Fruit fly (Drosophila melanogaster) whole organism, embryonic: ENCODE results near the gene Gyc89Da.

ENCODE experiments used
- Ada2b ChIP-seq: fragments of 200-800 bp; sonication (Bioruptor generic); IDR thresholded peaks from 2 replicates; pipeline ENCODE4 v1.3.6; 2022; ENCODE audit warnings: missing biosample characterization, missing genetic modification characterization
- Adf1 ChIP-seq: fragments of 200-800 bp; sonication (Bioruptor generic); IDR thresholded peaks from 2 replicates; pipeline ENCODE4 v1.3.6; 2022; ENCODE audit warnings: missing biosample characterization, missing genetic modification characterization
- Antp ChIP-seq: fragments of 200-800 bp; sonication (Bioruptor generic); optimal IDR thresholded peaks from 3 replicates; lab custom pipeline; 2016; ENCODE audit warnings: missing biosample characterization, missing genetic modification characterization
- CG10366 ChIP-seq: fragments of 200-800 bp; sonication (Bioruptor generic); IDR thresholded peaks from 2 replicates; pipeline ENCODE4 v1.3.6; 2022; ENCODE audit warnings: missing biosample characterization, missing genetic modification characterization
- CG10959 ChIP-seq: fragments of 200-800 bp; sonication (Bioruptor generic); IDR thresholded peaks from 2 replicates; pipeline ENCODE4 v1.3.6; 2022; ENCODE audit warnings: missing biosample characterization, missing genetic modification characterization
- CG11093 ChIP-seq: fragments of 200-800 bp; sonication (Bioruptor generic); IDR thresholded peaks from 3 replicates; pipeline ENCODE4 v1.3.6; 2022; ENCODE audit warnings: missing biosample characterization, missing genetic modification characterization
- CG11398 ChIP-seq: fragments of 200-800 bp; sonication (Bioruptor generic); optimal IDR thresholded peaks from 2 replicates; lab custom pipeline; 2016; ENCODE audit warnings: missing biosample characterization, missing genetic modification characterization
- CG12769 ChIP-seq: fragments of 200-800 bp; sonication (Bioruptor generic); optimal IDR thresholded peaks from 2 replicates; lab custom pipeline; 2019; ENCODE audit warnings: missing biosample characterization, mild to moderate bottlenecking, missing genetic modification characterization, moderate library complexity
- CG1529 ChIP-seq: fragments of 200-800 bp; sonication (Bioruptor generic); optimal IDR thresholded peaks from 3 replicates; lab custom pipeline; 2018; ENCODE audit warnings: missing biosample characterization, missing genetic modification characterization
- CG15514 ChIP-seq: fragments of 200-800 bp; sonication (Bioruptor generic); optimal IDR thresholded peaks from 3 replicates; lab custom pipeline; 2017; ENCODE audit warnings: missing biosample characterization, missing genetic modification characterization, mild to moderate bottlenecking, moderate library complexity, missing genetic modification reagents
- CG1603 ChIP-seq: fragments of 200-800 bp; sonication (Bioruptor generic); optimal IDR thresholded peaks from 2 replicates; lab custom pipeline; 2019; ENCODE audit warnings: missing biosample characterization, mild to moderate bottlenecking, missing genetic modification characterization, moderate library complexity
- CG1792 ChIP-seq: fragments of 200-800 bp; sonication (Bioruptor generic); optimal IDR thresholded peaks from 2 replicates; lab custom pipeline; 2016; ENCODE audit warnings: missing biosample characterization, missing genetic modification characterization
- CG1832 ChIP-seq: fragments of 200-800 bp; sonication (Bioruptor generic); optimal IDR thresholded peaks from 2 replicates; lab custom pipeline; 2017; ENCODE audit warnings: missing biosample characterization, mild to moderate bottlenecking, missing genetic modification characterization, inconsistent platforms
- CG31441 ChIP-seq: fragments of 200-800 bp; sonication (Bioruptor generic); IDR thresholded peaks from 2 replicates; pipeline ENCODE4 v1.3.6; 2022; ENCODE audit warnings: missing biosample characterization, missing genetic modification characterization
- CG3163 ChIP-seq: fragments of 200-800 bp; sonication (Bioruptor generic); optimal IDR thresholded peaks from 3 replicates; lab custom pipeline; 2016; ENCODE audit warnings: missing biosample characterization, missing genetic modification characterization
- CG34422 ChIP-seq: fragments of 200-800 bp; sonication (Bioruptor generic); IDR thresholded peaks from 3 replicates; pipeline ENCODE4 v1.3.6; 2022; ENCODE audit warnings: missing biosample characterization, missing genetic modification characterization
- CG3995 ChIP-seq: fragments of 200-800 bp; sonication (Bioruptor generic); optimal IDR thresholded peaks from 3 replicates; lab custom pipeline; 2016; ENCODE audit warnings: missing biosample characterization, missing genetic modification characterization
- CG4282 ChIP-seq: fragments of 200-800 bp; sonication (Bioruptor generic); optimal IDR thresholded peaks from 2 replicates; lab custom pipeline; 2016; ENCODE audit warnings: missing biosample characterization, missing genetic modification characterization
- CG4360 ChIP-seq: fragments of 200-800 bp; sonication (Bioruptor generic); IDR thresholded peaks from 2 replicates; pipeline ENCODE4 v1.3.6; 2022; ENCODE audit warnings: missing biosample characterization, missing genetic modification characterization
- D19A ChIP-seq: fragments of 200-800 bp; optimal IDR thresholded peaks from 3 replicates; lab custom pipeline; 2019; ENCODE audit warnings: missing biosample characterization, mild to moderate bottlenecking, missing genetic modification characterization, moderate library complexity
- Dll ChIP-seq: fragments of 200-800 bp; sonication (Bioruptor generic); IDR thresholded peaks from 4 replicates; pipeline ENCODE4 v1.3.6; 2022; ENCODE audit warnings: missing biosample characterization, missing genetic modification characterization; ENCODE audit not compliant: partially characterized antibody
- Fer2 ChIP-seq: fragments of 200-800 bp; sonication (Bioruptor generic); optimal IDR thresholded peaks from 2 replicates; lab custom pipeline; 2018; ENCODE audit warnings: missing biosample characterization, mild to moderate bottlenecking, missing genetic modification characterization, moderate library complexity
- Hmr ChIP-seq: fragments of 200-800 bp; sonication (Bioruptor generic); optimal IDR thresholded peaks from 3 replicates; lab custom pipeline; 2017; ENCODE audit warnings: mild to moderate bottlenecking, missing biosample characterization, missing genetic modification reagents, missing genetic modification characterization
- Hmx ChIP-seq: fragments of 200-800 bp; sonication (Bioruptor generic); optimal IDR thresholded peaks from 2 replicates; lab custom pipeline; 2016; ENCODE audit warnings: missing biosample characterization, missing genetic modification characterization
- Rfx ChIP-seq: fragments of 200-800 bp; sonication (Bioruptor generic); IDR thresholded peaks from 2 replicates; pipeline ENCODE4 v1.3.6; 2022; ENCODE audit warnings: missing biosample characterization, missing genetic modification characterization
- Sox100B ChIP-seq: fragments of 200-800 bp; sonication (Bioruptor generic); optimal IDR thresholded peaks from 3 replicates; lab custom pipeline; 2018; ENCODE audit warnings: missing biosample characterization, mild to moderate bottlenecking, missing genetic modification characterization
- ase ChIP-seq: fragments of 200-800 bp; sonication (Bioruptor generic); IDR thresholded peaks from 3 replicates; pipeline ENCODE4 v1.3.6; 2022; ENCODE audit warnings: missing biosample characterization, missing genetic modification characterization
- crol ChIP-seq: fragments of 200-800 bp; sonication (Bioruptor generic); IDR thresholded peaks from 2 replicates; pipeline ENCODE4 v1.3.6; 2022; ENCODE audit warnings: missing biosample characterization, missing genetic modification characterization
- dm ChIP-seq: fragments of 200-800 bp; sonication (Bioruptor generic); optimal IDR thresholded peaks from 3 replicates; lab custom pipeline; 2016; ENCODE audit warnings: missing biosample characterization, missing genetic modification characterization
- dmrt99B ChIP-seq: fragments of 200-800 bp; sonication (Bioruptor generic); optimal IDR thresholded peaks from 2 replicates; lab custom pipeline; 2018; ENCODE audit warnings: missing biosample characterization, mild to moderate bottlenecking, missing genetic modification characterization, moderate library complexity
- dysf ChIP-seq: fragments of 200-800 bp; sonication (Bioruptor generic); IDR thresholded peaks from 3 replicates; pipeline ENCODE4 v1.3.6; 2022; ENCODE audit warnings: missing biosample characterization, missing genetic modification characterization
- en ChIP-seq: fragments of 200-800 bp; sonication (Bioruptor generic); optimal IDR thresholded peaks from 2 replicates; lab custom pipeline; 2016; ENCODE audit warnings: missing biosample characterization, missing genetic modification characterization
- eve ChIP-seq, 2 experiments: fragments of >200 bp; optimal IDR thresholded peaks; 2 replicates each; lab custom pipeline; 2017; ENCODE audit warnings: missing biosample characterization in 2 of 2, missing genetic modification characterization in 2 of 2
- exex ChIP-seq: fragments of 200-800 bp; sonication (Bioruptor generic); optimal IDR thresholded peaks from 4 replicates; lab custom pipeline; 2018; ENCODE audit warnings: missing biosample characterization, mild to moderate bottlenecking, missing genetic modification characterization, moderate library complexity
- grn ChIP-seq: fragments of 200-800 bp; sonication (Bioruptor generic); optimal IDR thresholded peaks from 3 replicates; lab custom pipeline; 2017; ENCODE audit warnings: missing biosample characterization, missing genetic modification characterization
- gro ChIP-seq: fragments of 200-800 bp; sonication (Bioruptor generic); optimal IDR thresholded peaks from 2 replicates; lab custom pipeline; 2016; ENCODE audit warnings: missing biosample characterization, missing genetic modification characterization
- jing ChIP-seq: fragments of 200-800 bp; sonication (Bioruptor generic); optimal IDR thresholded peaks from 2 replicates; lab custom pipeline; 2018; ENCODE audit warnings: missing biosample characterization, mild to moderate bottlenecking, missing genetic modification characterization
- kay ChIP-seq: fragments of 200-800 bp; sonication (Bioruptor generic); optimal IDR thresholded peaks from 2 replicates; lab custom pipeline; 2016; ENCODE audit warnings: missing biosample characterization, missing genetic modification characterization
- lab ChIP-seq: fragments of 200-800 bp; sonication (Bioruptor generic); optimal IDR thresholded peaks from 3 replicates; lab custom pipeline; 2017; ENCODE audit warnings: missing biosample characterization, missing genetic modification characterization, mild to moderate bottlenecking, moderate library complexity, missing genetic modification reagents
- lola ChIP-seq, 3 experiments: fragments of >200 bp in 2 of 3; fragments of 200-800 bp in 1 of 3; sonication (Bioruptor generic) in 1 of 3; optimal IDR thresholded peaks; 2 replicates each; lab custom pipeline; 2017 to 2019; ENCODE audit warnings: missing biosample characterization in 3 of 3, missing genetic modification characterization in 3 of 3, mild to moderate bottlenecking in 1 of 3, moderate library complexity in 1 of 3
- phol ChIP-seq: fragments of 200-800 bp; sonication (Bioruptor generic); optimal IDR thresholded peaks from 3 replicates; lab custom pipeline; 2018; ENCODE audit warnings: missing biosample characterization, mild to moderate bottlenecking, missing genetic modification characterization, moderate library complexity
- sc ChIP-seq, 3 experiments: fragments of >200 bp in 2 of 3; fragments of 200-800 bp in 1 of 3; sonication (Bioruptor generic) in 1 of 3; optimal IDR thresholded peaks; 2 replicates in 2 of 3; 3 replicates in 1 of 3; lab custom pipeline; 2017; ENCODE audit warnings: mild to moderate bottlenecking in 1 of 3, missing biosample characterization in 1 of 3, missing genetic modification characterization in 1 of 3, missing genetic modification reagents in 1 of 3
- schlank ChIP-seq: fragments of 200-800 bp; sonication (Bioruptor generic); optimal IDR thresholded peaks from 2 replicates; lab custom pipeline; 2018; ENCODE audit warnings: missing biosample characterization, mild to moderate bottlenecking, missing genetic modification characterization
- sug ChIP-seq: fragments of 200-800 bp; optimal IDR thresholded peaks from 2 replicates; lab custom pipeline; 2019; ENCODE audit warnings: missing biosample characterization, mild to moderate bottlenecking, missing genetic modification characterization, moderate library complexity
- ttk ChIP-seq: fragments of 200-800 bp; sonication (Bioruptor generic); IDR thresholded peaks from 2 replicates; pipeline ENCODE4 v2.1.2; 2022; ENCODE audit warnings: missing biosample characterization, missing genetic modification characterization
- tx ChIP-seq: fragments of 200-800 bp; sonication (Bioruptor generic); optimal IDR thresholded peaks from 2 replicates; lab custom pipeline; 2016; ENCODE audit warnings: missing biosample characterization, missing genetic modification characterization
- usp ChIP-seq: fragments of >200 bp; optimal IDR thresholded peaks from 2 replicates; lab custom pipeline; 2017; ENCODE audit warnings: missing biosample characterization, missing genetic modification characterization

The Gyc89Da gene

DNA sequence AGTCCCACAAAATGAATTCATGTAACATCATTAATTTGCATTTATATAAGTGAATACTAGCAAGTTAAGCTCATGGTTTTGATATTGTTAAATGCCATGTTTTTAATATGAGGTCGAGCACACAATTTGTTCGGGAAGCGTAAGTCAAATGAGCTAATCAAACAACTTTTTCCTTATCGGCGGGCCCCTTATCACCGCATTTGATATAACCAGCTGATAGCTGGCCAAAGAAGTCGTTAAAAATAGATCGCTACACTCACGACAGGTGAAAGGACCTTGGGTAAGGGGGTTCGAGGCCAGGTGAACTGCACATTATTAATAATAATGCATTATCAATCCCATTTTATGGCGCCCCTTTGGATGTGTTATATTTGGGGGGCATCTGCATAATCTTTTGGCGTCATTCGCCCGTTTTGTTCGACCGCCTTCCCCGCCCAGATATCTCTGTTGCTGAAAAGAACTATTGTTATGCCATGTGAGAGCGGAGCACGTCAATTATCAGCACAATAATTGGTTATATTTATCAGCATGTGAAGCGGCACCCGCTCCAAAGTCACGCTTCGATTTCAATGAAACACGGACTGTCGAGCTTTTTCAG lies 24.9 kb upstream of the Gyc89Da start (continued):
- no peak for TF ChIP-seq CG10366 (GFP tag; lab: Robert Waterston, UW)
- no peak for TF ChIP-seq Antp (GFP tag; lab: Kevin White, UChicago)
- no peak for TF ChIP-seq Hmx (GFP tag; lab: Kevin White, UChicago)
- peak; percentile 19 for TF ChIP-seq lab
- no peak for TF ChIP-seq dysf (GFP tag; lab: Robert Waterston, UW)
- no peak for TF ChIP-seq sc (optimal IDR thresholded peaks at IDR 0.05; lab: Kevin White, UChicago)
- TF ChIP-seq sc (GFP tag; optimal IDR thresholded peaks at IDR 0.05; lab: Kevin White, UChicago), result no peak
- TF ChIP-seq exex (tag; lab: Kevin White, UChicago), result peak; percentile 75
- peak; percentile 20; the same call in 1 of the 2 replicates for TF ChIP-seq crol
- TF ChIP-seq grn (GFP tag; lab: Kevin White, UChicago), result peak; percentile 74
- TF ChIP-seq usp (GFP tag; lab: Kevin White, UChicago), result no peak
- no peak for TF ChIP-seq D19A
- TF ChIP-seq CG4360 (GFP tag; lab: Robert Waterston, UW), result no peak
- TF ChIP-seq Rfx (GFP tag; lab: Robert Waterston, UW), result no peak

DNA sequence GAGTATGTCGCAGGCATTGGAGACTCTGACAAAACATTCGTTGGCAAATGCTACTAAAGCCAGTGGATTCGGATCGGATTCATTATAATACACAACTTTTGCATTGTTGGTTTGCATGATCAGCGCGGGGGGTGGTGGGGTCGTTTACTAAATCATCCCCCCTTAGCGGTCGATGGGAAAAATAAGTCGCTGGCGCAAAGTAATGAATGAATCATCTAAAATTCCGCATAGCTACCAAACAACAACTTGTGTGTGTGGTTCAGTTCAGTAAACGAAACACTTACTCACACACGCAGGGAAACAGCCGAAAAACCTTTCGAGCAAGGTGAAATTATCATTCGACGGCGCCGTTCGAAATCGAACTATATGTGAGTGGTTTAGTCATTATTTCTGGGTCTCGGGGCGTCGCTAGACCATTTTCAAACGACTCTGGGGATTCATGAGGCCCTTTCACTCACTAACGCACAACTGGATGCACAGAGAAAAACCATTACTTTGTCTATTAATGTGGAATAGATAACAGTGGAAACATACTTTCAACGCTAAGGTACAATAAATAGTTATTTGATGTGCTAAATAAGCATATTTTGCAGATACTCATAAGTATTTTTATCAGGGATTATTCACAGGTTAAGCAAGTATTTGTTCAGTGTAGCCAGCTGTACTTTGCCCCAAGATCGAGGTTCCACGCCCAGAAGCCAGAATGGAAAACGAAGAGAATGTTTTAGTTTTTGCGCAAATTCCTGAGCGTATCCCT lies 23.8 kb upstream of the Gyc89Da start:
- TF ChIP-seq tx (peak; percentile 56), Adf1 (GFP tag; lab: Robert Waterston, UW) (no peak), schlank (tag; lab: Kevin White, UChicago) (peak; percentile 59), Ada2b (peak; percentile 81), CG1529 (GFP tag; lab: Kevin White, UChicago) (peak; percentile 23), CG1832 (GFP tag; lab: Kevin White, UChicago) (no peak), CG11398 (GFP tag; lab: Kevin White, UChicago) (no peak), CG31441 (peak; percentile 82), ase (GFP tag; lab: Robert Waterston, UW) (peak; percentile 82), dm (GFP tag; lab: Kevin White, UChicago) (peak; percentile 58), lola (GFP tag; optimal IDR thresholded peaks at IDR 0.05; lab: Kevin White, UChicago) (no peak), en (peak; percentile 63), CG1792 (GFP tag; lab: Kevin White, UChicago) (peak; percentile 13), eve (GFP tag; optimal IDR thresholded peaks at IDR 0.05; lab: Kevin White, UChicago) (peak in 1 of 2 experiments; percentile 94), CG10959 (GFP tag; lab: Robert Waterston, UW) (peak; percentile 74), Sox100B (GFP tag; lab: Kevin White, UChicago) (no peak), dmrt99B (tag; lab: Kevin White, UChicago) (peak; percentile 59), Hmr (GFP tag; lab: Kevin White, UChicago) (peak; percentile 56), sug (tag; lab: Kevin White, UChicago) (peak; percentile 7), CG11093 (GFP tag; lab: Robert Waterston, UW) (peak; percentile 30), CG34422 (GFP tag; lab: Robert Waterston, UW) (peak; percentile 17; the same call in 2 of the 3 replicates), kay (no peak), CG3163 (GFP tag; lab: Kevin White, UChicago) (no peak), Fer2 (tag; lab: Kevin White, UChicago) (peak; percentile 7), usp (GFP tag; lab: Kevin White, UChicago) (no peak), ttk (GFP tag; lab: Robert Waterston, UW) (peak; percentile 73), phol (tag; lab: Kevin White, UChicago) (peak; percentile 62), CG4282 (peak; percentile 45), CG15514 (peak; percentile 33), CG1603 (tag; lab: Kevin White, UChicago) (peak; percentile 97), CG3995 (GFP tag; lab: Kevin White, UChicago) (peak; percentile 49), CG12769 (tag; lab: Kevin White, UChicago) (peak; percentile 92), jing (GFP tag; lab: Kevin White, UChicago) (peak; percentile 81), gro (GFP tag; lab: Kevin White, UChicago) (no peak), Dll (GFP tag; lab: Robert Waterston, UW) (no peak)
